Worm (Caenorhabditis elegans): ENCODE results near the gene drr-2.

The drr-2 gene

DNA sequence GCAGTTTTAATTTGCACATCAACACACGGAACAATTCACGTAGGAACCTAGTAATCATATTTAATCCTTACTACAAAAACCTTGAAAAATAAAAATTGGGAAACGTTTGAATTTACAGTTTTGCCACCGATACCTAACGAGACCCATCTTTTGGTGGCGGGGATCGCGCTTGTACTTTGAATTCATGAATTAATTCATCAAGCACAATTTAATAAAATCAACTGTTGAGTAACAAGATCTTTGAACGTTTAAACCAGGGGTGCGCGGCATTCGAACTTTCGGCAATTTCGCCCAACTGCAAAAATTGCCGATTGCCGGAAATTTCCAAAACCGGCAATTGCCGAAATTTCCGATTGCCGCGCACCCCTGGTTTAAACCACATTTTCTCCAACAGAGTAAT, 13.3 kb upstream of the drr-2 start:
- no peak for TF ChIP-seq sea-1 (GFP tag; conservative IDR thresholded peaks at IDR 0.05)
- TF ChIP-seq aly-1 (tag; optimal IDR thresholded peaks at IDR 0.05): no peak
- no peak for TF ChIP-seq ceh-13 (GFP tag; optimal IDR thresholded peaks at IDR 0.05)
- TF ChIP-seq tra-4 (tag; optimal IDR thresholded peaks at IDR 0.05): no peak
- no peak for TF ChIP-seq flt-1 (GFP tag; IDR thresholded peaks at IDR 0.05)
- TF ChIP-seq tbx-37 (GFP tag; conservative IDR thresholded peaks at IDR 0.05): no peak
- no peak for TF ChIP-seq ceh-36 (tag; optimal IDR thresholded peaks at IDR 0.05)
- no peak for TF ChIP-seq B0310.2 (tag; optimal IDR thresholded peaks at IDR 0.05)
- no peak for TF ChIP-seq hnd-1 (tag; optimal IDR thresholded peaks at IDR 0.05)
- TF ChIP-seq pes-1 (GFP tag; IDR thresholded peaks at IDR 0.05): no peak
- TF ChIP-seq F13C5.2 (tag; optimal IDR thresholded peaks at IDR 0.05): no peak
- no peak for TF ChIP-seq hmg-4 (GFP tag; optimal IDR thresholded peaks at IDR 0.05)
- TF ChIP-seq tbx-11 (GFP tag; IDR thresholded peaks at IDR 0.05): no peak

DNA sequence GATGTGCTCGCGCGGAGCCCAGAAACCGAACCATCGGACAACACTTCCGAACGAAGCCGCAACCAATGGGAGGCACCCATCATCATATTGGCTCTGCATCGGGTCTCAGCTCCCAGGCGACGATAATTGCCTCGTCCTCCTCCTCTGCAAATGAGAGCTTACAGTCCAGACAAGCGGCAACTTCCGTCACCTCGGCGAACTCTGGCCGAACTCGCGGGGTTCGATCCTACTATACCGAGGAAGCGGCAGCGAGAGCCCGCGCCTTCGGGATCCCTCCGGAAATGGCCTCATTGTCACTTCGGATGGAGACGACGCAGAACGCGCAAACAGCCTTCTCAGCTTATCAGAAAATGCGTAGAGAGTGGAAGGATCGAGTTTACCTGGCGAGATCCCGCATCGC, 11.6 kb upstream of the drr-2 start:
- no peak for TF ChIP-seq hmbx-1 (tag; optimal IDR thresholded peaks at IDR 0.05)
- TF ChIP-seq hmg-4 (GFP tag; optimal IDR thresholded peaks at IDR 0.05): peak; percentile 14

DNA sequence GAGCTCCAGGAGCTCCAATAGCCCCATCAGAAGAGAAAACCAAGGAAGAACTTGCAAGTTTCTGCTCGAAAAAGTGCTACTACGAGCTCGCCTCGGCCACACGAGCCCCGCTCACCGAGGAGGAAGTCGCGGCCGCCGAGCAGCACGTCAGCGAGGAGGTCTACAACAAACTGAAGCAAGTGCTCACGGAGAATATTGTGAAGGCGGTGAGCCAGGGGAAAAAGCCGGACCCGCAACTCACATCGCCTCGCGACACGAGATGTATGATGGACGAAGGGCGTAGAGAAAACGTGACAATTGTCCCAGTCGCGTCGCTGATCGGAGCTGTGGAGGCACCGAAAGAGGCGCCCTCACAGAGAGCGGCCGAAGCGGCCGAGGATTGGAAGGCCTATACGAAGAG, 9.3 kb upstream of the drr-2 start:
- TF ChIP-seq aly-1 (tag; optimal IDR thresholded peaks at IDR 0.05): no peak
- no peak for TF ChIP-seq hmg-4 (GFP tag; optimal IDR thresholded peaks at IDR 0.05)
- no peak for TF ChIP-seq tra-4 (tag; optimal IDR thresholded peaks at IDR 0.05)
- no peak for TF ChIP-seq ceh-13 (GFP tag; optimal IDR thresholded peaks at IDR 0.05)
- no peak for TF ChIP-seq B0310.2 (tag; optimal IDR thresholded peaks at IDR 0.05)
- no peak for TF ChIP-seq ets-7 (tag; optimal IDR thresholded peaks at IDR 0.05)
- TF ChIP-seq scrt-1 (GFP tag; IDR thresholded peaks at IDR 0.05): no peak
- no peak for TF ChIP-seq flt-1 (GFP tag; IDR thresholded peaks at IDR 0.05)
- no peak for TF ChIP-seq pes-1 (GFP tag; IDR thresholded peaks at IDR 0.05)
- TF ChIP-seq ama-1 (optimal IDR thresholded peaks at IDR 0.05): no peak
- no peak for TF ChIP-seq tbx-37 (GFP tag; conservative IDR thresholded peaks at IDR 0.05)

DNA sequence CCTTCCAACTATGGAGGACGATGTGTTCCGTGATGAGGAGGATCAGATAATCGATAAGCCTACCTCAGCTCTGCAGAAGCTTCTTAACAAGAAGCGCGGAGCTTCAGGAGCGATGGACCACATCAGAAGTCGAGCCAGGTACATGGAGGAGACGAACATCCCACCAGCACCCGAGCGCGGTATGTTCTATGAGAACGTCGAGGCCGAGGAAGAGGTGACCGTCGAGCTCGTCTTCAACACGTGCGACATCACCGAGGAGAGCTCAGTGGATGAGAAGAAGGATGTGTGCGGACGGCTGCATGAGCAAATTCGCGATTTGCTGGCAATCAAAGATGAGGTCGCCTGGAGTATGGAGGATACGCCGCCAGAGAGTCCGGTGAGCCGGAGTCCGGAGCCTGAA, 8.6 kb upstream of the drr-2 start:
- TF ChIP-seq flt-1 (GFP tag; IDR thresholded peaks at IDR 0.05): no peak
- TF ChIP-seq ceh-13 (GFP tag; optimal IDR thresholded peaks at IDR 0.05): no peak
- TF ChIP-seq tra-4 (tag; optimal IDR thresholded peaks at IDR 0.05): no peak
- TF ChIP-seq ceh-36 (tag; optimal IDR thresholded peaks at IDR 0.05): no peak

DNA sequence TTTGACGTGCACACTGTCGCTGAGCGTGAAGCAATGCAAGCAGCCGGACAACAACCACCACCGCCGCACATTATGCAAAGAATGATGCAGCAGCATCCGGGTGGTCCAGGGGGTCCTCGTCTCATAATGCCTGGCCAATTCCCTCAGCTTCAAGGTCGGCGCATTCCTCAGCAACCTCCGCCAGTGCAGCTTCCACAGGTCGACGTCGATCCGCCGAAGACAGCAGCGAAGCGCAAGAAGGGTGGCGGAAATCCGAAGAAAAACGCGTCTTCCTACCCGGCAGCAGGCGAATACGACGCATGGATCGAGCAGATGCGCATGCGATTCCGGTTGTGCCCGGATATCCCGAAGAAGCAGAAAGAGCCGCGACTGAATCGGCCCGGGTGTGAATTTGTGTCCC, 8.0 kb upstream of the drr-2 start:
- peak; percentile 39 for TF ChIP-seq aly-1 (tag; optimal IDR thresholded peaks at IDR 0.05)
- TF ChIP-seq ama-1 (optimal IDR thresholded peaks at IDR 0.05): no peak

DNA sequence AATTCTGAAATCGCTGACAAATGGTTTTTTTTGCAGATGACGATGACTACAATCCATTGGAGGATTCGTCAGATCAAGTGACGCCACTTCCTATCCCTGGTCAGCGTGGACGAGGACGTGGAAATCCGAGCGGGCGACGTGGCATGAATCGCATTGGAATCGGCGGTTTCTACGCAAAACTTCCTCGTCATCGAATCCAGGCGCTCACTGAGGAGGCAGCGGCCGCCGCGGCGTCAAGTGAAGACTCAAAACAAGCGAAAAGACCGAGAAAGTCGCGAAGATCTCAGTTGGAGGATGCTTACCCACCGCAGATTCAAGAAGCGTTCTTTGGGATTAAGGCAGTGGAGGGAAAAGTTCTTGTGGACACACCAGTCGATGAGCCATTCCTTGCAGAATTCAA, 5.2 kb upstream of the drr-2 start:
- TF ChIP-seq tbx-11 (GFP tag; IDR thresholded peaks at IDR 0.05) (0 out of 2 replicates have a peak, but pooled peaks have one; percentile 22), tra-4 (tag; optimal IDR thresholded peaks at IDR 0.05) (no peak)

DNA sequence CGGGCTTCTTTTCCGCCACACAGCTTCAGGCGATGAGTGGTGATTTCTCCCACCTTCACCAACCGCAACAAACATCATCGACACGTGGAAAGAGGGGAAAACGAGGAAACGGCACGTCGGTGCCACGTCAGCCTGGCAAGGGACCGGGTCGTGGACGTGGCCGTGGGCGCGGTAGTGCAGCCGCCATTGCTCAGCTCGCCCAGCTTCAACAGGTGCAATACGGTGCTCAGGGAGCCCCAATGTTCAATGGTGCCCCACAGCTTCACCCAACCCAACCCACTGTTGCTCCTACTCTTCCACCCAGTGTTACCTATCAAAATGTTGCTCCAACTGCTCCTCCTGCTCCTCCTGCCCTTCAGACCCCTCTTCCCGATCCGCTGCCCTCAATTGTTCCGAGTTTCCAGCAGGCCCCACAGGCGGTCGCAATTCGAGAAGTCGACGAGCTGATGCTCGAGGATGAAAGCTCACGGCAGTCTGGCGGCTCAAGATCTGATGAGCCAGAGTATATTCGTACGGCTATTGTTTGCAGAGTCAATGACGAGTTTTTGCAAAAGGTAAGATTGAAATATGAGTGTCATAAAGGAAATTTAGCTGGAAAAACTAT, 2.6 kb upstream of the drr-2 start:
- TF ChIP-seq scrt-1 (GFP tag; IDR thresholded peaks at IDR 0.05) (0 out of 2 replicates have a peak, but pooled peaks have one; percentile 7), pes-1 (GFP tag; IDR thresholded peaks at IDR 0.05) (no peak), tra-4 (tag; optimal IDR thresholded peaks at IDR 0.05) (no peak)

DNA sequence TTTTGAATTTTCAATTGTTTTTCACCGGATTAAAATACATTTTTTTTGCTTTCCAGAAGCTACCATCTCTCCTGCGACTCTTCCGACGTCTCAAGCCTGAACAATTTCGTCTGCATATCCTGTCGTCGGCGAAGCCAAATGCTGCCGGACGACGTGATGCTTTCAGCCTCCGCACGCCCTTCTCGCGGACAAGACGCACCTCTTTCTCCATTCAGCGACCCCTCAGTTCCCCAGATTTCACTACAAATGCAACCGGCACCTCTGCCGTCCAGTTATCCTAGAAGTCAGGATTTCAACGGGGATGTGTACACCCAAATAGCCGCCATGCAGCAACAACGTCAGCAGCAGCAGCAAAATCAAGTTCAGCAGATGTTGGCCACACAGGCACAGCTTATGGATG, 909 bp upstream of the drr-2 start:
- TF ChIP-seq aly-1 (tag; optimal IDR thresholded peaks at IDR 0.05) (peak; percentile 7), tbx-11 (GFP tag; IDR thresholded peaks at IDR 0.05) (no peak)

DNA sequence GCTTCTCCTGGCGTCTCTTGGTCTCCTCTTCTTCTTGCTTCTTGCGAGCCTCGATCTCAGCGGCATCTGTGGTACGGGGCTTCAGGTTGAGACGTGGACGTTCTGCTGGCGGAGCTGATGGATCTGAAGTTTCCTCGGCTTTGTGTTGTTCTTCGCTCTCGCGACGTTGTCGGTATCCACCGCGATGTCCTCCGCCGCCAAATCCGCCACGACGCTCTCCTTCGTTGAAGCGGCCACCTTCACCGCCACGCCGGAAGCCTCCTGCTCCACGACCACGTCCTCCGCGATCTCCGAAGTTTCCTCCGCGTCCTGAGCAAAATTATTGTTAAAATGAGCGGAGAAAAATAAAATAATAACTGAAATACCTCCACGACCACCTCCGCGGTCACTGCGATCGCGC, 594 bp downstream of the drr-2 start:
- TF ChIP-seq flt-1 (GFP tag; IDR thresholded peaks at IDR 0.05) (no peak), B0310.2 (tag; optimal IDR thresholded peaks at IDR 0.05) (no peak), tbx-11 (GFP tag; IDR thresholded peaks at IDR 0.05) (no peak), tbx-37 (GFP tag; conservative IDR thresholded peaks at IDR 0.05) (no peak), scrt-1 (GFP tag; IDR thresholded peaks at IDR 0.05) (no peak), hmbx-1 (tag; optimal IDR thresholded peaks at IDR 0.05) (no peak), tra-4 (tag; optimal IDR thresholded peaks at IDR 0.05) (no peak)

DNA sequence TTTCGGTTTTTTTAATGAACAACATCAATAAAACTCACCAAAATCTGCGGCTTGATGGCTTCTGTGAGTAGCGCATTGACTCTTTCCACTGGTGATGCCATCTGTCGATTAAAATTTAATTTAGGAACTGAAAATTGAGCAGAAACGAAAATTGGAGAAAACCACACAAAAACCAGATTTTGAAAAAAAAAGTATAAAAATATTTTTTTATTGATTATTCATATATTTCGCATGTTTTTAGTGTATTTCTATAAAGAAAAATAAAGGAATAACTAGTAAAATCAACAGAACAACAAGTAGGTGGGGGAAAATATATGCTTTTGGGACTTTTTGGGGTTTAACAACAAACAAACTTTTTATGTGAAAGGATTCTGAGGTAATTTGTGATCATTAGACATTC, 1.1 kb downstream of the drr-2 start, which contains the start of gene T12D8.10:
T12D8.10 (minus strand) TSS at position 101 of the 400 bp plus-strand sequence.
- TF ChIP-seq scrt-1 (GFP tag; IDR thresholded peaks at IDR 0.05) (no peak), aly-1 (tag; optimal IDR thresholded peaks at IDR 0.05) (no peak), hmbx-1 (tag; optimal IDR thresholded peaks at IDR 0.05) (no peak), flt-1 (GFP tag; IDR thresholded peaks at IDR 0.05) (no peak), hnd-1 (tag; optimal IDR thresholded peaks at IDR 0.05) (no peak), pes-1 (GFP tag; IDR thresholded peaks at IDR 0.05) (no peak), tbx-37 (GFP tag; conservative IDR thresholded peaks at IDR 0.05) (no peak), ets-7 (tag; optimal IDR thresholded peaks at IDR 0.05) (no peak), ceh-13 (GFP tag; optimal IDR thresholded peaks at IDR 0.05) (no peak), ama-1 (optimal IDR thresholded peaks at IDR 0.05) (no peak), hmg-4 (GFP tag; optimal IDR thresholded peaks at IDR 0.05) (no peak), F13C5.2 (tag; optimal IDR thresholded peaks at IDR 0.05) (no peak), ceh-36 (tag; optimal IDR thresholded peaks at IDR 0.05) (no peak), sea-1 (GFP tag; conservative IDR thresholded peaks at IDR 0.05) (no peak), B0310.2 (tag; optimal IDR thresholded peaks at IDR 0.05) (no peak), tbx-11 (GFP tag; IDR thresholded peaks at IDR 0.05) (no peak)
